Worm (Caenorhabditis elegans) whole organism, young adult: ENCODE measurements around the gene scl-21.

ENCODE experiments used
- B0336.3 ChIP-seq: fragments of 200-800 bp; sonication (Bioruptor generic); IDR thresholded peaks from 2 replicates; pipeline ENCODE4 v1.3.6; 2022; ENCODE audit warnings: missing genetic modification characterization, missing compliant biosample characterization
- C06A6.2 ChIP-seq: fragments of 200-800 bp; sonication (Bioruptor generic); conservative IDR thresholded peaks from 2 replicates; pipeline ENCODE4 v1.3.6; 2022; ENCODE audit warnings: missing genetic modification characterization, missing compliant biosample characterization
- F10E7.11 ChIP-seq: sonication (generic microtip); optimal IDR thresholded peaks from 2 replicates; lab custom pipeline; 2017; ENCODE audit warnings: mild to moderate bottlenecking, missing genetic modification characterization, moderate library complexity, missing compliant biosample characterization
- F22D6.2 ChIP-seq: sonication (generic microtip); optimal IDR thresholded peaks from 2 replicates; lab custom pipeline; 2016; ENCODE audit warnings: mild to moderate bottlenecking, missing genetic modification characterization, missing compliant biosample characterization
- K11D2.4 ChIP-seq: fragments of 200-800 bp; sonication (Bioruptor generic); IDR thresholded peaks from 2 replicates; pipeline ENCODE4 v1.3.6; 2022; ENCODE audit warnings: missing genetic modification reagents, missing genetic modification characterization, missing compliant biosample characterization
- K12H6.12 ChIP-seq: fragments of 200-800 bp; sonication (Bioruptor generic); optimal IDR thresholded peaks from 2 replicates; lab custom pipeline; 2018; ENCODE audit warnings: mild to moderate bottlenecking, missing genetic modification characterization, missing compliant biosample characterization
- T07F8.4 ChIP-seq: sonication (generic microtip); optimal IDR thresholded peaks from 2 replicates; lab custom pipeline; 2016; ENCODE audit warnings: mild to moderate bottlenecking, missing genetic modification characterization, moderate library complexity, missing compliant biosample characterization
- T26A5.8 ChIP-seq: sonication (generic microtip); optimal IDR thresholded peaks from 2 replicates; lab custom pipeline; 2016; ENCODE audit warnings: missing genetic modification characterization, missing compliant biosample characterization
- Y79H2A.3 ChIP-seq: fragments of 200-800 bp; sonication (Bioruptor generic); conservative IDR thresholded peaks from 2 replicates; pipeline ENCODE4 v1.3.6; 2022; ENCODE audit warnings: missing genetic modification reagents, missing genetic modification characterization, missing compliant biosample characterization
- Y95B8A.8 ChIP-seq: fragments of 200-800 bp; sonication (Bioruptor generic); IDR thresholded peaks from 2 replicates; pipeline ENCODE4 v1.3.6; 2022; ENCODE audit warnings: missing genetic modification reagents, missing genetic modification characterization, missing compliant biosample characterization
- aptf-3 ChIP-seq: fragments of 200-800 bp; sonication (Bioruptor generic); IDR thresholded peaks from 2 replicates; pipeline ENCODE4 v1.3.6; 2022; ENCODE audit warnings: missing genetic modification characterization, missing compliant biosample characterization
- atf-7 ChIP-seq: sonication (generic microtip); optimal IDR thresholded peaks from 2 replicates; lab custom pipeline; 2017; ENCODE audit warnings: mild to moderate bottlenecking, missing genetic modification characterization, missing compliant biosample characterization
- attf-5 ChIP-seq: fragments of 200-800 bp; sonication (Bioruptor generic); optimal IDR thresholded peaks from 2 replicates; lab custom pipeline; 2018; ENCODE audit warnings: mild to moderate bottlenecking, missing genetic modification characterization, missing compliant biosample characterization
- ceh-27 ChIP-seq: fragments of 200-800 bp; sonication (Bioruptor generic); optimal IDR thresholded peaks from 2 replicates; lab custom pipeline; 2018; ENCODE audit warnings: mild to moderate bottlenecking, missing genetic modification characterization, moderate library complexity, missing compliant biosample characterization
- ceh-91 ChIP-seq: fragments of 200-800 bp; sonication (Bioruptor generic); IDR thresholded peaks from 2 replicates; pipeline ENCODE4 v1.3.6; 2022; ENCODE audit warnings: missing genetic modification reagents, missing genetic modification characterization, missing compliant biosample characterization
- chd-7 ChIP-seq: sonication (generic microtip); optimal IDR thresholded peaks from 2 replicates; lab custom pipeline; 2016; ENCODE audit warnings: mild to moderate bottlenecking, missing genetic modification characterization, moderate library complexity, missing compliant biosample characterization
- dox-1 ChIP-seq: fragments of 200-800 bp; sonication (Bioruptor generic); IDR thresholded peaks from 2 replicates; pipeline ENCODE4 v1.3.6; 2022; ENCODE audit warnings: missing genetic modification reagents, missing genetic modification characterization, missing compliant biosample characterization
- dpff-1 ChIP-seq: sonication (generic microtip); optimal IDR thresholded peaks from 2 replicates; lab custom pipeline; 2017; ENCODE audit warnings: mild to moderate bottlenecking, missing genetic modification characterization, missing compliant biosample characterization
- egl-18 ChIP-seq: fragments of 200-800 bp; sonication (Bioruptor generic); IDR thresholded peaks from 2 replicates; pipeline ENCODE4 v1.3.6; 2022; ENCODE audit warnings: missing genetic modification reagents, missing genetic modification characterization, missing compliant biosample characterization
- egl-44 ChIP-seq: fragments of 200-800 bp; sonication (Bioruptor generic); IDR thresholded peaks from 2 replicates; pipeline ENCODE4 v1.3.6; 2022; ENCODE audit warnings: missing genetic modification reagents, missing genetic modification characterization, missing compliant biosample characterization
- egrh-3 ChIP-seq: fragments of 200-800 bp; sonication (Bioruptor generic); IDR thresholded peaks from 2 replicates; pipeline ENCODE4 v1.3.6; 2022; ENCODE audit warnings: missing genetic modification reagents, missing genetic modification characterization, missing compliant biosample characterization
- ets-4 ChIP-seq: fragments of 200-800 bp; sonication (Bioruptor generic); optimal IDR thresholded peaks from 2 replicates; lab custom pipeline; 2018; ENCODE audit warnings: mild to moderate bottlenecking, missing genetic modification characterization, missing compliant biosample characterization
- hlh-26 ChIP-seq: fragments of 200-800 bp; sonication (Bioruptor generic); conservative IDR thresholded peaks from 2 replicates; pipeline ENCODE4 v1.3.6; 2022; ENCODE audit warnings: missing genetic modification reagents, missing genetic modification characterization, missing compliant biosample characterization
- hrde-1 ChIP-seq: sonication (generic microtip); optimal IDR thresholded peaks from 2 replicates; lab custom pipeline; 2016; ENCODE audit warnings: missing genetic modification characterization, mild to moderate bottlenecking, missing compliant biosample characterization, moderate library complexity, missing genotype, missing genetic modification reagents, borderline replicate concordance
- let-526 ChIP-seq: fragments of 200-800 bp; sonication (Bioruptor generic); IDR thresholded peaks from 2 replicates; pipeline ENCODE4 v1.3.6; 2022; ENCODE audit warnings: missing genetic modification reagents, missing genetic modification characterization, missing compliant biosample characterization
- let-607 ChIP-seq, 2 experiments: fragments of 200-800 bp in 1 of 2; sonication (Bioruptor generic) in 1 of 2; sonication (generic microtip) in 1 of 2; optimal IDR thresholded peaks; 2 replicates each; lab custom pipeline; 2016 to 2018; ENCODE audit warnings: mild to moderate bottlenecking in 2 of 2, missing compliant biosample characterization in 2 of 2, missing genetic modification characterization in 2 of 2, moderate library complexity in 2 of 2, missing genotype in 1 of 2
- lin-40 ChIP-seq: sonication (generic microtip); optimal IDR thresholded peaks from 2 replicates; lab custom pipeline; 2016; ENCODE audit warnings: missing genetic modification characterization, mild to moderate bottlenecking, missing compliant biosample characterization, missing genotype, missing genetic modification reagents
- lin-54 ChIP-seq: fragments of 200-800 bp; sonication (Bioruptor generic); optimal IDR thresholded peaks from 2 replicates; lab custom pipeline; 2018; ENCODE audit warnings: mild to moderate bottlenecking, missing genetic modification characterization, missing compliant biosample characterization
- madf-10 ChIP-seq: sonication (generic microtip); optimal IDR thresholded peaks from 2 replicates; lab custom pipeline; 2016; ENCODE audit warnings: mild to moderate bottlenecking, missing genetic modification characterization, missing compliant biosample characterization
- madf-8 ChIP-seq: fragments of 200-800 bp; sonication (Bioruptor generic); conservative IDR thresholded peaks from 2 replicates; pipeline ENCODE4 v1.3.6; 2022; ENCODE audit warnings: missing genetic modification reagents, missing genetic modification characterization, missing compliant biosample characterization
- mcd-1 ChIP-seq: fragments of 200-800 bp; sonication (Bioruptor generic); IDR thresholded peaks from 2 replicates; pipeline ENCODE4 v1.3.6; 2022; ENCODE audit warnings: missing genetic modification reagents, missing genetic modification characterization, missing compliant biosample characterization
- nfyb-1 ChIP-seq: fragments of 200-800 bp; sonication (Bioruptor generic); IDR thresholded peaks from 2 replicates; pipeline ENCODE4 v1.3.6; 2022; ENCODE audit warnings: missing genetic modification reagents, missing genetic modification characterization, missing compliant biosample characterization
- nhr-90 ChIP-seq: sonication (generic microtip); optimal IDR thresholded peaks from 2 replicates; lab custom pipeline; 2016; ENCODE audit warnings: missing genotype, mild to moderate bottlenecking, missing genetic modification characterization, missing compliant biosample characterization
- repo-1 ChIP-seq: sonication (generic microtip); optimal IDR thresholded peaks from 2 replicates; lab custom pipeline; 2017; ENCODE audit warnings: mild to moderate bottlenecking, missing genetic modification characterization, missing compliant biosample characterization
- snpc-3.4 ChIP-seq: sonication (generic microtip); optimal IDR thresholded peaks from 2 replicates; lab custom pipeline; 2017; ENCODE audit warnings: missing genetic modification characterization, mild to moderate bottlenecking, missing compliant biosample characterization, antibody characterized with exemption, moderate library complexity, missing genotype, missing genetic modification reagents
- snpc-4 ChIP-seq, 5 experiments: fragments of 150-350 bp in 1 of 5; sonication (generic microtip) in 4 of 5; optimal IDR thresholded peaks; 2 replicates each; lab custom pipeline; 2014 to 2018; ENCODE audit warnings: missing genetic modification characterization in 5 of 5, missing biosample characterization in 3 of 5, antibody characterized with exemption in 2 of 5, mild to moderate bottlenecking in 2 of 5, missing compliant biosample characterization in 2 of 5, missing genotype in 2 of 5, moderate library complexity in 2 of 5, missing genetic modification reagents in 1 of 5
- somi-1 ChIP-seq: fragments of 200-800 bp; sonication (Bioruptor generic); optimal IDR thresholded peaks from 2 replicates; lab custom pipeline; 2018; ENCODE audit warnings: mild to moderate bottlenecking, missing genetic modification characterization, missing compliant biosample characterization
- tbp1 ChIP-seq: fragments of 200-800 bp; sonication (Bioruptor generic); optimal IDR thresholded peaks from 2 replicates; lab custom pipeline; 2018; ENCODE audit warnings: mild to moderate bottlenecking, missing genetic modification characterization, missing compliant biosample characterization
- tbx-9 ChIP-seq: sonication (generic microtip); optimal IDR thresholded peaks from 2 replicates; lab custom pipeline; 2016; ENCODE audit warnings: borderline replicate concordance, missing genetic modification characterization, inconsistent platforms, missing compliant biosample characterization
- tlf-1 ChIP-seq: fragments of 200-800 bp; sonication (Bioruptor generic); optimal IDR thresholded peaks from 2 replicates; lab custom pipeline; 2018; ENCODE audit warnings: mild to moderate bottlenecking, missing genetic modification characterization, missing compliant biosample characterization
- unc-62 ChIP-seq: fragments of 150-350 bp; optimal IDR thresholded peaks from 2 replicates; lab custom pipeline; 2014; ENCODE audit warnings: missing biosample characterization, missing genetic modification reagents, missing genetic modification characterization
- zfh-2 ChIP-seq: fragments of 200-800 bp; sonication (Bioruptor generic); conservative IDR thresholded peaks from 2 replicates; pipeline ENCODE4 v1.3.6; 2022; ENCODE audit warnings: missing genetic modification reagents, missing genetic modification characterization, missing compliant biosample characterization
- zim-3 ChIP-seq: sonication (generic microtip); optimal IDR thresholded peaks from 2 replicates; lab custom pipeline; 2017; ENCODE audit warnings: mild to moderate bottlenecking, missing genetic modification characterization, moderate library complexity, missing compliant biosample characterization
- ztf-22 ChIP-seq: fragments of 200-800 bp; sonication (Bioruptor generic); optimal IDR thresholded peaks from 2 replicates; lab custom pipeline; 2018; ENCODE audit warnings: mild to moderate bottlenecking, missing genetic modification characterization, moderate library complexity, missing compliant biosample characterization
- ztf-26 ChIP-seq: sonication (generic microtip); optimal IDR thresholded peaks from 2 replicates; lab custom pipeline; 2017; ENCODE audit warnings: missing genetic modification characterization, missing compliant biosample characterization

The scl-21 gene

DNA sequence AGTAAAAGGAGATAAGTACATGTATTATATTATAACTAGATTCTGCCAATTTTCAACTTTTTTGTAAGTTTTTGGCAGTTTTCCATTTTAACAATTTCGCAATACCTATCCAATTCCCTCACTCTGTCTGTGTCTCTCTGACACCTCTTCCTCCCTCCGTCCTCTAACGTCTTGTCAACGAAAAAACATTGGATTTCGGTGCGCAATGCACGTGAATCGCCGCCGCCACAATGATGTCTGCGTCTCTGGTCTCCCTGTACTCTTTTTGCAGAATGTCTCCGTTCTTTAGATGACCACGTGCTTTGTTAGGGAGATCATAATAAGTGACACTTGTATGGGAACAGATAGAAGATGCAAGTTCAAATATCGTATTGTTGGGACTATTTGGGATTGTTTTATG is 33.7 kb upstream of the scl-21 start (continued):
- TF ChIP-seq tlf-1 (GFP tag; lab: Kevin White, UChicago) (peak; percentile 75), T26A5.8 (no peak), aptf-3 (GFP tag; lab: Robert Waterston, UW) (no peak), nhr-90 (peak; percentile 47), zfh-2 (GFP tag; lab: Robert Waterston, UW) (peak; percentile 75), hlh-26 (no peak), Y95B8A.8 (GFP tag; lab: Robert Waterston, UW) (no peak), let-607 (tag; optimal IDR thresholded peaks at IDR 0.05; lab: Kevin White, UChicago) (peak; percentile 59 to 64), K11D2.4 (GFP tag; lab: Robert Waterston, UW) (peak; percentile 92), Y79H2A.3 (GFP tag; lab: Robert Waterston, UW) (no peak), let-526 (peak; percentile 75), egl-18 (GFP tag; lab: Robert Waterston, UW) (no peak), F10E7.11 (tag; lab: Kevin White, UChicago) (no peak), ceh-91 (no peak), zim-3 (tag; lab: Kevin White, UChicago) (no peak), F22D6.2 (tag; lab: Kevin White, UChicago) (peak; percentile 90), egrh-3 (GFP tag; lab: Robert Waterston, UW) (peak; percentile 29; the same call in 1 of the 2 replicates), tbx-9 (tag; lab: Kevin White, UChicago) (no peak), ets-4 (GFP tag; lab: Kevin White, UChicago) (no peak), dpff-1 (tag; lab: Kevin White, UChicago) (no peak), repo-1 (peak; percentile 53)
- TF ChIP-seq, all 124 proteins: peak for 46

DNA sequence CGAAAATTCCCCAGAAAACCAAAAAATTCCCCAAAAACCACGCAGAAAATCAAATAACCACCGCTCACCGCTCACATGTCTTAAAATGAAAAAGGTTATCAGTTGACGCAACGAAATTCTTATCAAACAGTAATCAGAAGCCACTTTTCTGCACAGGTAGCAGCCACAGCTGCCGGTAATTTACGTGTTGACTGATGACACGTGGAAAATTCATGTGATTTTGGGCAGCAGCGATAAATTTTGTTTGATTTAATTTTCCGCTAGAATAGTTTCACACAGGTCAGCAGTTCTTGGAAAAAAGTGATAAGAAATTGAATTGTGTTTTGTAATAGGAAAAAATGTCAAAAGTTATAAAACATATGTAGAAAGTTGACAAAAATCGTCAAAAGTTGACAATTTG is 32.1 kb upstream of the scl-21 start:
- 0 out of 2 replicates have a peak, but pooled peaks have one; percentile 7 for TF ChIP-seq egrh-3 (GFP tag; lab: Robert Waterston, UW)
- TF ChIP-seq snpc-3.4 (tag; lab: Kevin White, UChicago) = no peak
- TF ChIP-seq egl-44 (GFP tag; lab: Robert Waterston, UW) = 0 out of 2 replicates have a peak, but pooled peaks have one; percentile 42
- TF ChIP-seq tbp1 (GFP tag; lab: Kevin White, UChicago) = peak; percentile 54
- peak; percentile 25 for TF ChIP-seq F22D6.2 (tag; lab: Kevin White, UChicago)
- TF ChIP-seq let-526 = peak; percentile 42; the same call in 1 of the 2 replicates
- TF ChIP-seq ets-4 (GFP tag; lab: Kevin White, UChicago) = peak; percentile 80
- peak; percentile 11 for TF ChIP-seq nhr-90
- TF ChIP-seq K12H6.12 = no peak
- TF ChIP-seq chd-7 (tag; lab: Kevin White, UChicago) = peak; percentile 56
- peak; percentile 8 for TF ChIP-seq somi-1 (GFP tag; lab: Kevin White, UChicago)
- TF ChIP-seq dox-1 (GFP tag; lab: Robert Waterston, UW) = peak; percentile 76
- TF ChIP-seq T07F8.4 (tag; lab: Kevin White, UChicago) = no peak
- peak; percentile 69 for TF ChIP-seq ztf-26 (tag; lab: Kevin White, UChicago)
- TF ChIP-seq tlf-1 (GFP tag; lab: Kevin White, UChicago) = peak; percentile 36
- peak; percentile 27 for TF ChIP-seq lin-54 (GFP tag; lab: Kevin White, UChicago)
- TF ChIP-seq madf-8 (GFP tag; lab: Robert Waterston, UW) = no peak
- peak; percentile 8 for TF ChIP-seq repo-1
- TF ChIP-seq nfyb-1 (GFP tag; lab: Robert Waterston, UW) = peak; percentile 48; the same call in 1 of the 2 replicates
- peak; percentile 74 to 81 for TF ChIP-seq let-607 (tag; optimal IDR thresholded peaks at IDR 0.05; lab: Kevin White, UChicago)
- TF ChIP-seq snpc-4 (GFP tag; optimal IDR thresholded peaks at IDR 0.05; lab: Kevin White, UChicago) = no peak
- peak in 1 of 4 experiments; percentile 13 for TF ChIP-seq snpc-4 (tag; optimal IDR thresholded peaks at IDR 0.05; lab: Kevin White, UChicago)
- peak; percentile 45; the same call in 1 of the 2 replicates for TF ChIP-seq K11D2.4 (GFP tag; lab: Robert Waterston, UW)
- no peak for TF ChIP-seq hrde-1
- peak; percentile 15 for TF ChIP-seq unc-62
- peak; percentile 86 for TF ChIP-seq ztf-22 (GFP tag; lab: Kevin White, UChicago)
- 0 out of 2 replicates have a peak, but pooled peaks have one; percentile 22 for TF ChIP-seq C06A6.2 (GFP tag; lab: Robert Waterston, UW)
- TF ChIP-seq attf-5 (GFP tag; lab: Kevin White, UChicago) = peak; percentile 53
- TF ChIP-seq ceh-27 (GFP tag; lab: Kevin White, UChicago) = no peak
- peak; percentile 56 for TF ChIP-seq madf-10 (tag; lab: Kevin White, UChicago)
- peak; percentile 30; the same call in 1 of the 2 replicates for TF ChIP-seq mcd-1 (GFP tag; lab: Robert Waterston, UW)
- TF ChIP-seq atf-7 (tag; lab: Kevin White, UChicago) = peak; percentile 86
- peak; percentile 41; the same call in 1 of the 2 replicates for TF ChIP-seq B0336.3
- TF ChIP-seq lin-40 (tag; lab: Kevin White, UChicago) = peak; percentile 70
